Worm (Caenorhabditis elegans): Measurements from ENCODE around the gene F25B5.6.

ce11 chrIII:5949817-5950216 lies 1.3 kb upstream of the F25B5.6 start:
- TF ChIP-seq ztf-22 (GFP tag; optimal IDR thresholded peaks at IDR 0.05) (no peak), dpff-1 (tag; optimal IDR thresholded peaks at IDR 0.05) (no peak), F52B5.7 (tag; optimal IDR thresholded peaks at IDR 0.05) (no peak), snpc-4 (GFP tag; optimal IDR thresholded peaks at IDR 0.05) (no peak), snpc-4 (tag; optimal IDR thresholded peaks at IDR 0.05) (no peak)
